Worm (Caenorhabditis elegans) whole organism, mixed stage, embryonic: ENCODE results near the gene tbc-19.

ENCODE experiments used
- ceh-43 ChIP-seq: fragments of 200-800 bp; sonication (Bioruptor generic); optimal IDR thresholded peaks from 2 replicates; lab custom pipeline; 2018; ENCODE audit warnings: mild to moderate bottlenecking, missing genetic modification characterization, moderate library complexity, missing compliant biosample characterization
- flh-1 ChIP-seq: fragments of 200-800 bp; sonication (Bioruptor generic); optimal IDR thresholded peaks from 2 replicates; lab custom pipeline; 2018; ENCODE audit warnings: mild to moderate bottlenecking, missing genetic modification characterization, moderate library complexity, missing compliant biosample characterization
- hlh-1 ChIP-seq: fragments of 150-350 bp; optimal IDR thresholded peaks from 2 replicates; lab custom pipeline; 2014; ENCODE audit warnings: missing biosample characterization, missing genetic modification reagents, missing genetic modification characterization
- lin-13 ChIP-seq: fragments of 150-350 bp; optimal IDR thresholded peaks from 2 replicates; lab custom pipeline; 2014; ENCODE audit warnings: missing biosample characterization, missing genetic modification characterization
- mep-1 ChIP-seq: fragments of 150-350 bp; optimal IDR thresholded peaks from 2 replicates; lab custom pipeline; 2017; ENCODE audit warnings: missing biosample characterization, missing genetic modification reagents, missing genetic modification characterization, inconsistent platforms
- nhr-12 ChIP-seq: fragments of 150-350 bp; optimal IDR thresholded peaks from 2 replicates; lab custom pipeline; 2014; ENCODE audit warnings: missing biosample characterization, missing genetic modification characterization
- nhr-28 ChIP-seq: fragments of 150-350 bp; optimal IDR thresholded peaks from 2 replicates; lab custom pipeline; 2014; ENCODE audit warnings: missing biosample characterization, missing genetic modification characterization
- nhr-76 ChIP-seq: sonication (generic microtip); optimal IDR thresholded peaks from 2 replicates; lab custom pipeline; 2017; ENCODE audit warnings: missing biosample characterization, missing genetic modification characterization
- pha-4 ChIP-seq: fragments of 150-350 bp; optimal IDR thresholded peaks from 2 replicates; lab custom pipeline; 2018; ENCODE audit warnings: missing biosample characterization, missing genetic modification reagents, missing genetic modification characterization
- sptf-1 ChIP-seq: sonication (generic microtip); optimal IDR thresholded peaks from 2 replicates; lab custom pipeline; 2017; ENCODE audit warnings: mild to moderate bottlenecking, missing genetic modification characterization, moderate library complexity, missing compliant biosample characterization
- unc-62 ChIP-seq: fragments of 150-350 bp; optimal IDR thresholded peaks from 2 replicates; lab custom pipeline; 2014; ENCODE audit warnings: missing biosample characterization, missing genetic modification reagents, missing genetic modification characterization
- ztf-11 ChIP-seq: fragments of 150-350 bp; optimal IDR thresholded peaks from 2 replicates; lab custom pipeline; 2014; ENCODE audit warnings: missing biosample characterization, missing genetic modification characterization

DNA sequence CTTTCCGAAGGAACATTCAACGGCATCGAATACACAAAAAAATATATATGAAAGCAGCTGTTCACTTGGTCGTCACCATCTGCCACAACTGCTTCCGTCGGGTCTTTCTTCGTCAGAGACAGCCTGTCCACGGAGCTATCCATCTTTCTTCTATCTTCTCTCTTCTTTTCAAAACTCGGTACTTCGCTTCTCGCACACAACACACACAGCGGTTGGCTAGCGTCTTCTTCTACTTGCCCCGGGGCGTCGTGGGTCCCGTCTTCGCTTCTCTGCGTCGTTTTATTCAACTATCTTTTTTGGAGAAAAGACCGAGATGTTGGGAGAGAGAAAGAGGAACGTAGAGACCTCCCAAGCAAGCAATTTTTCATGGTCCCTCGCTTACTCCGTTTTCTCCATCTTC is 4.4 kb upstream of the tbc-19 start:
- TF ChIP-seq nhr-12 (tag; lab: Kevin White, UChicago) (no peak), unc-62 (GFP tag; lab: Kevin White, UChicago) (peak; percentile 96), ztf-11 (tag; lab: Kevin White, UChicago) (peak; percentile 38), pha-4 (tag; lab: Kevin White, UChicago) (no peak), flh-1 (GFP tag; lab: Kevin White, UChicago) (no peak), ceh-43 (GFP tag; lab: Kevin White, UChicago) (no peak), nhr-28 (tag; lab: Kevin White, UChicago) (no peak), lin-13 (tag; lab: Kevin White, UChicago) (no peak), sptf-1 (tag; lab: Kevin White, UChicago) (no peak), mep-1 (tag; lab: Kevin White, UChicago) (no peak), hlh-1 (tag; lab: Kevin White, UChicago) (peak; percentile 99), nhr-76 (tag; lab: Kevin White, UChicago) (no peak)
